Fruit fly (Drosophila melanogaster): ENCODE data around the gene tty.
A peak's percentile ranks its signal among the peaks of the same experiment; 100 is the strongest.

The tty gene

DNA sequence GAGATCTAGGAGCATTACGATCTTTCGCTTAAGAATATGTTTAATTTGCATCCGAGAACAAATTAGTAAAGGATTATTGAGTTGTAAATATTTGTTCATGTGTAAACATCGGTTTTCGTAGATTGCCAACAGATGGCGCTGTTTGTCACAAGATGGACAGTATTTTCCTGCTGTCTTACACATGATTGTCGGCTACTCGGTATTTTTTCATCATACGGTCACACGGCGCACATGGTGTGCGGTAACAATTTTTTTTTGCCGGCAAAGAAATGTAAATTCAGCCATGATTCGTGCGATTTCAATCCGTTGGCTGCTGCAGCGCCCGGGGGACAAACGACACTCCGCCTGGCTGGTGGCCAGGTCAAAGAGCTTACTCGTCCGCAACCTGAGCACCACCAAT lies 23.4 kb upstream of the tty start, which contains the start of the genes bbx and waw (continued):
- TF ChIP-seq CG33213 (GFP tag; optimal IDR thresholded peaks at IDR 0.05) = peak; percentile 66
- TF ChIP-seq phol (tag; optimal IDR thresholded peaks at IDR 0.05) = peak; percentile 46
- no peak for TF ChIP-seq odd (GFP tag; optimal IDR thresholded peaks at IDR 0.05)
- peak; percentile 34 for TF ChIP-seq HHEX (GFP tag; optimal IDR thresholded peaks at IDR 0.05)
- no peak for TF ChIP-seq Stat92E (GFP tag; optimal IDR thresholded peaks at IDR 0.05)
- TF ChIP-seq CG34422 (GFP tag; IDR thresholded peaks at IDR 0.05) = peak; percentile 81; the same call in 1 of the 3 replicates
- TF ChIP-seq onecut (GFP tag; IDR thresholded peaks at IDR 0.05) = peak; percentile 48
- no peak for TF ChIP-seq gcm (GFP tag; optimal IDR thresholded peaks at IDR 0.05)
- TF ChIP-seq CG34224 (GFP tag; IDR thresholded peaks at IDR 0.05; ENCODE audit: partially characterized antibody) = no peak
- TF ChIP-seq kni (GFP tag; optimal IDR thresholded peaks at IDR 0.05) = peak; percentile 53
- peak; percentile 45 for TF ChIP-seq CG33557 (GFP tag; optimal IDR thresholded peaks at IDR 0.05)
- TF ChIP-seq CG34376 (GFP tag; optimal IDR thresholded peaks at IDR 0.05) = peak; percentile 20
- TF ChIP-seq CG4617 (GFP tag; optimal IDR thresholded peaks at IDR 0.05; ENCODE audit: borderline replicate concordance) = peak; percentile 55
- no peak for TF ChIP-seq Bgb (GFP tag; IDR thresholded peaks at IDR 0.05; ENCODE audit: partially characterized antibody)
- TF ChIP-seq CG4282 (GFP tag; optimal IDR thresholded peaks at IDR 0.05) = no peak
- peak; percentile 27; the same call in 1 of the 2 replicates for TF ChIP-seq CG3847 (GFP tag; IDR thresholded peaks at IDR 0.05)
- peak; percentile 3 for TF ChIP-seq CG3995 (GFP tag; optimal IDR thresholded peaks at IDR 0.05)
- TF ChIP-seq dmrt11E (tag; optimal IDR thresholded peaks at IDR 0.05) = peak; percentile 13
- TF ChIP-seq CG10959 (GFP tag; IDR thresholded peaks at IDR 0.05) = 0 out of 2 replicates have a peak, but pooled peaks have one; percentile 11
- peak; percentile 55 for TF ChIP-seq zf30C (GFP tag; optimal IDR thresholded peaks at IDR 0.05)
- peak; percentile 43 for TF ChIP-seq zen (tag; optimal IDR thresholded peaks at IDR 0.05)
- peak; percentile 85 for TF ChIP-seq sens (GFP tag)
- peak; percentile 11 for TF ChIP-seq CG12391 (tag; optimal IDR thresholded peaks at IDR 0.05)
- TF ChIP-seq Hr3 (GFP tag; optimal IDR thresholded peaks at IDR 0.05) = no peak
- TF ChIP-seq gfzf (GFP tag; optimal IDR thresholded peaks at IDR 0.05) = peak; percentile 87
- TF ChIP-seq Fer1 (GFP tag; optimal IDR thresholded peaks at IDR 0.05) = peak; percentile 44
- TF ChIP-seq CG15696 (tag; optimal IDR thresholded peaks at IDR 0.05) = peak; percentile 66
- TF ChIP-seq B-H2 (GFP tag; optimal IDR thresholded peaks at IDR 0.05) = peak; percentile 24
- peak; percentile 59 for TF ChIP-seq vvl (GFP tag; IDR thresholded peaks at IDR 0.05)
- TF ChIP-seq seq (GFP tag; IDR thresholded peaks at IDR 0.05) = no peak
- peak in 1 of 2 experiments; percentile 43 for TF ChIP-seq crp (GFP tag; optimal IDR thresholded peaks at IDR 0.05)
- no peak for TF ChIP-seq croc (GFP tag; conservative IDR thresholded peaks at IDR 0.05)
- no peak for TF ChIP-seq ATbp (GFP tag; optimal IDR thresholded peaks at IDR 0.05)
- peak; percentile 17 for TF ChIP-seq Hsf (GFP tag; optimal IDR thresholded peaks at IDR 0.05)
- TF ChIP-seq gro (GFP tag; optimal IDR thresholded peaks at IDR 0.05) = peak; percentile 28
- TF ChIP-seq zfh1 (GFP tag; IDR thresholded peaks at IDR 0.05) = no peak
- 0 out of 3 replicates have a peak, but pooled peaks have one; percentile 16 for TF ChIP-seq ken (GFP tag; IDR thresholded peaks at IDR 0.05)
- TF ChIP-seq CG8359 (GFP tag; optimal IDR thresholded peaks at IDR 0.05; ENCODE audit: borderline replicate concordance) = no peak
- peak; percentile 35 for TF ChIP-seq nmo (GFP tag; optimal IDR thresholded peaks at IDR 0.05)
- no peak for TF ChIP-seq Hr39 (optimal IDR thresholded peaks at IDR 0.05)
- TF ChIP-seq CG17912 (GFP tag; optimal IDR thresholded peaks at IDR 0.05) = peak; percentile 66
- TF ChIP-seq CG8290 (GFP tag; optimal IDR thresholded peaks at IDR 0.05) = peak; percentile 5
- TF ChIP-seq CG8290 (tag; optimal IDR thresholded peaks at IDR 0.05) = no peak
- TF ChIP-seq dmrt99B (tag; optimal IDR thresholded peaks at IDR 0.05) = no peak
- no peak for TF ChIP-seq TFAM (GFP tag; optimal IDR thresholded peaks at IDR 0.05)
- TF ChIP-seq wek (GFP tag; optimal IDR thresholded peaks at IDR 0.05) = peak; percentile 4
- peak; percentile 77 for TF ChIP-seq YL-1 (GFP tag; optimal IDR thresholded peaks at IDR 0.05)
- TF ChIP-seq Med (GFP tag) = peak; percentile 75
- TF ChIP-seq Ets97D (GFP tag; optimal IDR thresholded peaks at IDR 0.05) = peak; percentile 37
- no peak for TF ChIP-seq Oaz (GFP tag; IDR thresholded peaks at IDR 0.05)
